Worm (Caenorhabditis elegans) whole organism, L1 larva: ENCODE measurements around the gene C44H4.6.

ENCODE experiments used
- F16B12.6 ChIP-seq: fragments of 150-350 bp; optimal IDR thresholded peaks from 2 replicates; lab custom pipeline; 2014; ENCODE audit warnings: missing biosample characterization, missing genetic modification characterization
- aly-2 ChIP-seq: fragments of 150-350 bp; optimal IDR thresholded peaks from 2 replicates; lab custom pipeline; 2014; ENCODE audit warnings: missing biosample characterization, missing genetic modification characterization
- efl-1 ChIP-seq, 4 experiments: fragments of 150-350 bp; optimal IDR thresholded peaks in 3 of 4; peaks in 1 of 4; 1 replicate in 1 of 4; 2 replicates in 3 of 4; lab custom pipeline; 2014; ENCODE audit warnings: missing biosample characterization in 2 of 4, missing genetic modification characterization in 2 of 4, missing genetic modification reagents in 2 of 4
- egl-27 ChIP-seq, 2 experiments: fragments of 150-350 bp in 1 of 2; sonication (generic microtip); optimal IDR thresholded peaks; 3 replicates each; lab custom pipeline; 2017 to 2018; ENCODE audit warnings: missing biosample characterization in 2 of 2, missing genetic modification characterization in 2 of 2, missing genetic modification reagents in 2 of 2
- fos-1 ChIP-seq: fragments of 150-350 bp; optimal IDR thresholded peaks from 2 replicates; lab custom pipeline; 2014; ENCODE audit warnings: missing biosample characterization, missing genetic modification characterization
- lin-15B ChIP-seq: fragments of 150-350 bp; sonication (generic microtip); optimal IDR thresholded peaks from 3 replicates; lab custom pipeline; 2014; ENCODE audit warnings: missing biosample characterization, missing genetic modification characterization
- nhr-47 ChIP-seq: sonication (generic microtip); optimal IDR thresholded peaks from 2 replicates; lab custom pipeline; 2016; ENCODE audit warnings: mild to moderate bottlenecking, missing genetic modification characterization, moderate library complexity, missing compliant biosample characterization
- nhr-76 ChIP-seq: sonication (generic microtip); optimal IDR thresholded peaks from 2 replicates; lab custom pipeline; 2017; ENCODE audit warnings: missing biosample characterization, missing genetic modification characterization
- skn-1 ChIP-seq: fragments of 150-350 bp; optimal IDR thresholded peaks from 2 replicates; lab custom pipeline; 2014; ENCODE audit warnings: missing biosample characterization, missing genetic modification characterization
- unc-62 ChIP-seq: fragments of 150-350 bp; optimal IDR thresholded peaks from 2 replicates; lab custom pipeline; 2014; ENCODE audit warnings: missing biosample characterization, missing genetic modification reagents, missing genetic modification characterization
- ztf-4 ChIP-seq: fragments of 150-350 bp; optimal IDR thresholded peaks from 2 replicates; lab custom pipeline; 2014; ENCODE audit warnings: missing biosample characterization, missing genetic modification characterization

DNA sequence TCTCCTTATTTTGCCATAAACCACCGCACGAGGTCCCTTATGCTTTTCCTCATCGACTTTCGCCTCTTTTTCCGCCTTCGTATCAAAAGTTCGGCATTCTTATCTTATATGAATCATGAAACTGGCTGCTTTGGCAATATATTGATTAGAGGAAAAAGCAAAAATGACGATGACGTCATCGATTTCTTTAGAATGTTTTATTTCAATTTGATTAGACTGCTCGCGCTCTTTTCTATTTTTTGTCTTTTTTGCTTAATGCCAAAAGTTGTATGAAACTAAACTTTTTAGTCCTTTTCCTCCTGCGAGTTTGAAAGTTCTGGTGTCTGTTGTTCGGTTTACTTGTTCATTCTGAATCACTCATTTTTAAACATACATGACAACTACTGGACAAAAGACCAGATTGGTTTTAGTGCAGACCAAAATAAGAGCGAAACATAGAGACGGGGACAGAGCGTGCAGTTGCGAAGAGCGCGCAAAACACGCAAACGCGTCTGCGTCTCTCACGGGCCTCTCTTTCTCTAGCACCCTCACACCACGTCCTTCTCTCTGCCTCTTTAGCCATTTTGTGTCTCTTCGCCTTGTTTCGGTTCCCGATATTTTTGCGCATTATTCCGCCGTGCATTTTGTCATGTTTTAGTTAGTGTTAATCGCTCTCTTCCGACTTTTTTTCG, 11.1 kb upstream of the C44H4.6 start:
- TF ChIP-seq aly-2 (tag; lab: Kevin White, UChicago) = no peak
- TF ChIP-seq egl-27 (tag; optimal IDR thresholded peaks at IDR 0.05; lab: Kevin White, UChicago) = no peak
- no peak for TF ChIP-seq F16B12.6 (tag; lab: Kevin White, UChicago)
- no peak for TF ChIP-seq fos-1
- no peak for TF ChIP-seq ztf-4
- no peak for TF ChIP-seq lin-15B
- no peak for TF ChIP-seq unc-62 (GFP tag; lab: Kevin White, UChicago)
- peak; percentile 59 for TF ChIP-seq nhr-47 (tag; lab: Kevin White, UChicago)
- TF ChIP-seq skn-1 (tag; lab: Kevin White, UChicago) = no peak
- peak in 1 of 2 experiments; percentile 72 for TF ChIP-seq efl-1 (optimal IDR thresholded peaks at IDR 0.05; lab: Kevin White, UChicago)
- TF ChIP-seq efl-1 (GFP tag; optimal IDR thresholded peaks at IDR 0.05 in 1 of 2; lab: Kevin White, UChicago) = no peak
- TF ChIP-seq nhr-76 (tag; lab: Kevin White, UChicago) = no peak
